Worm (Caenorhabditis elegans): ENCODE measurements around the gene C49F8.1.

DNA sequence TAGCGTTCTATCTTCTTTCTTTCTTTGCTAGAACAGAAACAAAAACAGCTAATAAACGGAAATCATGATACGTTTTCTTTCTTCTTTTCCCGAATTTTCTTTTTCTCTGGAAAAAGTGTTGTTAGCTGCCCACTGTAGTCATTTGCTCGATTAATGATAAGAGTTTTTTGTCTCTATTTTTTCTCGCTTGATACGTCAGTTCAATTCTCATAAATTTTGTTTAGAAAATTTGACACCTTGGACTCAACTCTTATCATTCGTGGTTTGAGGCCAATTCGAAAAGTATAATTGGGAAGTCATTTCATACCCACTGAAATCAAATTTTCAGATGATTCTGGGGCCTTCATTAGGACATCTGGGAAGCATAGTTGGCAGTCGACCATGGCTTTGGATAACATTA lies 22.9 kb downstream of the C49F8.1 start:
- TF ChIP-seq bed-3 (GFP tag; optimal IDR thresholded peaks at IDR 0.05) (no peak), zip-8 (tag; optimal IDR thresholded peaks at IDR 0.05) (no peak), lsy-2 (tag; optimal IDR thresholded peaks at IDR 0.05) (no peak), nhr-12 (tag; optimal IDR thresholded peaks at IDR 0.05) (no peak), ztf-11 (tag; optimal IDR thresholded peaks at IDR 0.05) (no peak), nhr-2 (tag; optimal IDR thresholded peaks at IDR 0.05) (no peak), unc-120 (tag; optimal IDR thresholded peaks at IDR 0.05; ENCODE audit: poor library complexity, severe bottlenecking) (no peak), mab-5 (tag; optimal IDR thresholded peaks at IDR 0.05) (no peak)
